Worm (Caenorhabditis elegans) whole organism, mixed stage, embryonic: ENCODE measurements around the gene F58A3.3.

ENCODE experiments used
- bed-3 ChIP-seq: fragments of 200-800 bp; sonication (Bioruptor generic); optimal IDR thresholded peaks from 3 replicates; lab custom pipeline; 2018; ENCODE audit warnings: mild to moderate bottlenecking, missing genetic modification characterization, moderate library complexity, missing compliant biosample characterization
- elt-1 ChIP-seq: sonication (generic microtip); optimal IDR thresholded peaks from 2 replicates; lab custom pipeline; 2017; ENCODE audit warnings: missing genetic modification characterization, mild to moderate bottlenecking, missing compliant biosample characterization, antibody characterized with exemption, moderate library complexity, borderline replicate concordance; ENCODE audit not compliant: insufficient read depth

- no peak for TF ChIP-seq bed-3
- TF ChIP-seq elt-1 (tag; lab: Kevin White, UChicago) = no peak
These were observed 41.3 kb upstream of the F58A3.3 start for ce11 chrX:10971118-10971517.
